Worm (Caenorhabditis elegans): ENCODE data around the gene cyp-37A1.

cyp-37A1 gene

DNA sequence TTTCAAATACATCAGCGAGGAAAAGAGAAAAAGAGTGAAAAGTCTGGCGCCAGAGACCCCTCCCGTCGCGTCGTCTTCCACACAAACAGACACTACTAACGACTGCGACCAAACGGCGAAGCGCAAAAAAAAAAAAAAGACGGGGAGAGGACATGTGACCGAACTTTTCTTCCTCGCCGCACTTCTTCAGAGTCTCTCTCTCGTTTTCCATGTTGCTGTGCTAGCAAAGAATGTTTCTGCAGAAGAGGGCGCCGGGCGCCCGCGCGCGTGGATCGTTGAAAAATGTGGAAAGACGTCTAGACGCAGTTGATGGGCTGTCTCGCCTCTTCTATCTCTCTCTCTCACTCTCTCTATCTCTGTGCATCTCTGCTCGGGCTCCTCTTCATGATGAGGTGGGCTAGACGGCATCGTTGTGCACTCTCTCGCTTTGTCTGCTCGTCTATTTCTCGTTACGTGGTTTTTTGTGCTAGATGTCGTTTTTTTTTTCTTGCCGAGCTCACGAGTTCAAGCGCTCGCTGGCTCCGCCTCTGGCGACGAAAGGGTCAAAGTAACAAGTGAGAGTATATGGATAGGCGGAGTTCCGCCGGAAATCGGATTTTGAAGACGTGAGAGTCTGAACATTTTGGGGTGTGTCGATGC, 23.6 kb upstream of the cyp-37A1 start (continued):
- TF ChIP-seq lin-38 (GFP tag; IDR thresholded peaks at IDR 0.05) (peak; percentile 75), Y105C5A.15 (GFP tag; IDR thresholded peaks at IDR 0.05) (no peak), attf-4 (tag; optimal IDR thresholded peaks at IDR 0.05) (no peak), mdl-1 (tag; optimal IDR thresholded peaks at IDR 0.05) (peak; percentile 96 to 99), unc-130 (GFP tag; optimal IDR thresholded peaks at IDR 0.05) (no peak), fos-1 (tag; optimal IDR thresholded peaks at IDR 0.05) (peak; percentile 65), pqm-1 (tag; optimal IDR thresholded peaks at IDR 0.05) (peak; percentile 41), F37D6.2 (tag; optimal IDR thresholded peaks at IDR 0.05) (peak; percentile 91), T26A8.4 (GFP tag; IDR thresholded peaks at IDR 0.05) (peak; percentile 83), ces-1 (GFP tag; optimal IDR thresholded peaks at IDR 0.05) (no peak), vab-7 (GFP tag; IDR thresholded peaks at IDR 0.05) (peak; percentile 42; the same call in 1 of the 2 replicates), nhr-6 (tag; optimal IDR thresholded peaks at IDR 0.05) (no peak), snpc-4 (tag; optimal IDR thresholded peaks at IDR 0.05) (no peak), lin-39 (tag; optimal IDR thresholded peaks at IDR 0.05) (peak; percentile 70), ZK337.2 (GFP tag; IDR thresholded peaks at IDR 0.05) (no peak), ztf-11 (tag; optimal IDR thresholded peaks at IDR 0.05) (no peak), ceh-28 (tag; optimal IDR thresholded peaks at IDR 0.05) (no peak), snpc-1.2 (GFP tag; IDR thresholded peaks at IDR 0.05) (no peak), daf-16 (GFP tag; optimal IDR thresholded peaks at IDR 0.05) (peak; percentile 78 to 92), daf-16 (tag; optimal IDR thresholded peaks at IDR 0.05) (peak; percentile 70), dve-1 (tag; optimal IDR thresholded peaks at IDR 0.05; ENCODE audit: insufficient read depth) (peak; percentile 92), arid-1 (GFP tag; conservative IDR thresholded peaks at IDR 0.05) (peak; percentile 22; the same call in 1 of the 2 replicates), mes-2 (tag; optimal IDR thresholded peaks at IDR 0.05; ENCODE audit: poor library complexity, severe bottlenecking) (peak; percentile 56), nhr-28 (tag; optimal IDR thresholded peaks at IDR 0.05) (peak; percentile 95), gei-8 (GFP tag; optimal IDR thresholded peaks at IDR 0.05) (peak; percentile 98), nhr-42 (GFP tag; IDR thresholded peaks at IDR 0.05) (peak; percentile 89), skn-1 (tag; optimal IDR thresholded peaks at IDR 0.05) (no peak), zfp-2 (tag; optimal IDR thresholded peaks at IDR 0.05) (peak; percentile 64), nhr-76 (tag; optimal IDR thresholded peaks at IDR 0.05) (no peak), lin-1 (GFP tag; IDR thresholded peaks at IDR 0.05) (peak; percentile 78), spr-1 (tag; optimal IDR thresholded peaks at IDR 0.05) (peak; percentile 87), nhr-11 (tag; optimal IDR thresholded peaks at IDR 0.05) (peak; percentile 93), nhr-25 (tag; optimal IDR thresholded peaks at IDR 0.05; ENCODE audit: borderline replicate concordance, insufficient read depth) (peak; percentile 72), dmd-6 (GFP tag; IDR thresholded peaks at IDR 0.05) (peak; percentile 99), zip-2 (tag; optimal IDR thresholded peaks at IDR 0.05) (no peak), mep-1 (tag; optimal IDR thresholded peaks at IDR 0.05) (peak; percentile 96), set-16 (GFP tag; IDR thresholded peaks at IDR 0.05) (peak; percentile 95), F26F4.8 (GFP tag; conservative IDR thresholded peaks at IDR 0.05) (0 out of 2 replicates have a peak, but pooled peaks have one; percentile 47), rbr-2 (tag; optimal IDR thresholded peaks at IDR 0.05) (peak; percentile 95), egl-43 (GFP tag; IDR thresholded peaks at IDR 0.05) (peak; percentile 90), F49E8.2 (tag; optimal IDR thresholded peaks at IDR 0.05; ENCODE audit: borderline replicate concordance) (no peak), madf-9 (GFP tag; conservative IDR thresholded peaks at IDR 0.05) (peak; percentile 5; the same call in 1 of the 2 replicates), php-3 (GFP tag; IDR thresholded peaks at IDR 0.05) (peak; percentile 24; the same call in 1 of the 2 replicates), mdt-29 (GFP tag; IDR thresholded peaks at IDR 0.05) (peak; percentile 70; the same call in 1 of the 2 replicates), ZK546.5 (tag; optimal IDR thresholded peaks at IDR 0.05) (no peak), nhr-237 (tag; optimal IDR thresholded peaks at IDR 0.05) (no peak), ctbp-1 (GFP tag; IDR thresholded peaks at IDR 0.05) (peak; percentile 96), Y5F2A.4 (GFP tag; optimal IDR thresholded peaks at IDR 0.05) (no peak), dmd-8 (GFP tag; IDR thresholded peaks at IDR 0.05) (peak; percentile 66; the same call in 1 of the 2 replicates), nhr-10 (tag; optimal IDR thresholded peaks at IDR 0.05) (peak; percentile 69), nhr-41 (GFP tag; IDR thresholded peaks at IDR 0.05) (no peak)
